Worm (Caenorhabditis elegans) whole organism, L4 larva: Measurements from ENCODE around the gene pqn-70.
"Not testable (repeated sequence)": the region's sequence is repeated elsewhere in the genome, so short reads cannot be mapped to it uniquely, and the experiment has no call there.

Experiments
- F10B5.3 ChIP-seq: sonication (generic microtip); optimal IDR thresholded peaks from 2 replicates; lab custom pipeline; 2016; ENCODE audit warnings: mild to moderate bottlenecking, missing genetic modification characterization, missing compliant biosample characterization
- F49E8.2 ChIP-seq: sonication (generic microtip); optimal IDR thresholded peaks from 2 replicates; lab custom pipeline; 2016; ENCODE audit warnings: missing compliant biosample characterization, mild to moderate bottlenecking, missing genetic modification characterization, borderline replicate concordance
- Y48G9A.11 ChIP-seq: fragments of 200-800 bp; sonication (Bioruptor generic); IDR thresholded peaks from 2 replicates; pipeline ENCODE4 v1.3.6; 2022; ENCODE audit warnings: missing genetic modification reagents, missing genetic modification characterization, missing compliant biosample characterization
- arid-1 ChIP-seq: fragments of 200-800 bp; sonication (Bioruptor generic); conservative IDR thresholded peaks from 2 replicates; pipeline ENCODE4 v1.3.6; 2022; ENCODE audit warnings: missing genetic modification reagents, missing genetic modification characterization, missing compliant biosample characterization
- ceh-44 ChIP-seq: fragments of 200-800 bp; sonication (Bioruptor generic); IDR thresholded peaks from 2 replicates; pipeline ENCODE4 v1.3.6; 2022; ENCODE audit warnings: missing genetic modification reagents, missing genetic modification characterization, missing compliant biosample characterization
- daf-16 ChIP-seq, 3 experiments: sonication (generic microtip); optimal IDR thresholded peaks; 2 replicates each; lab custom pipeline; 2016 to 2017; ENCODE audit warnings: missing genetic modification characterization in 3 of 3, missing genetic modification reagents in 3 of 3, mild to moderate bottlenecking in 2 of 3, missing compliant biosample characterization in 2 of 3, missing biosample characterization in 1 of 3, moderate library complexity in 1 of 3
- dmd-6 ChIP-seq: fragments of 200-800 bp; sonication (Bioruptor generic); IDR thresholded peaks from 2 replicates; pipeline ENCODE4 v1.3.6; 2022; ENCODE audit warnings: missing genetic modification reagents, missing genetic modification characterization, missing compliant biosample characterization
- duxl-1 ChIP-seq: sonication (generic microtip); optimal IDR thresholded peaks from 2 replicates; lab custom pipeline; 2016; ENCODE audit warnings: mild to moderate bottlenecking, missing genetic modification characterization, moderate library complexity, missing compliant biosample characterization; ENCODE audit not compliant: poor library complexity
- dve-1 ChIP-seq: sonication (generic microtip); optimal IDR thresholded peaks from 2 replicates; lab custom pipeline; 2017; ENCODE audit warnings: antibody characterized with exemption, mild to moderate bottlenecking, missing genetic modification characterization, missing compliant biosample characterization; ENCODE audit not compliant: insufficient read depth
- hlh-11 ChIP-seq: fragments of 200-800 bp; sonication (Bioruptor generic); optimal IDR thresholded peaks from 2 replicates; lab custom pipeline; 2018; ENCODE audit warnings: mild to moderate bottlenecking, missing genetic modification characterization, missing compliant biosample characterization
- hlh-30 ChIP-seq: sonication (generic microtip); optimal IDR thresholded peaks from 2 replicates; lab custom pipeline; 2017; ENCODE audit warnings: antibody characterized with exemption, mild to moderate bottlenecking, missing genetic modification characterization, missing compliant biosample characterization; ENCODE audit not compliant: insufficient read depth
- lin-38 ChIP-seq: fragments of 200-800 bp; sonication (Bioruptor generic); IDR thresholded peaks from 2 replicates; pipeline ENCODE4 v1.3.6; 2022; ENCODE audit warnings: missing genetic modification reagents, missing genetic modification characterization, missing compliant biosample characterization
- madf-5 ChIP-seq, 2 experiments: fragments of 200-800 bp; sonication (Bioruptor generic); IDR thresholded peaks; 2 replicates each; pipeline ENCODE4 v1.3.6; 2022; ENCODE audit warnings: missing compliant biosample characterization in 2 of 2, missing genetic modification characterization in 2 of 2
- mep-1 ChIP-seq: fragments of 150-350 bp; sonication (generic microtip); optimal IDR thresholded peaks from 3 replicates; lab custom pipeline; 2014; ENCODE audit warnings: missing biosample characterization, missing genetic modification characterization
- mes-2 ChIP-seq: sonication (generic microtip); optimal IDR thresholded peaks from 2 replicates; lab custom pipeline; 2016; ENCODE audit warnings: missing genotype, mild to moderate bottlenecking, missing genetic modification characterization, missing compliant biosample characterization; ENCODE audit not compliant: poor library complexity, severe bottlenecking
- mxl-2 ChIP-seq: fragments of 200-800 bp; sonication (Bioruptor generic); conservative IDR thresholded peaks from 2 replicates; pipeline ENCODE4 v1.3.6; 2022; ENCODE audit warnings: missing genetic modification reagents, missing genetic modification characterization, missing compliant biosample characterization
- mxl-3 ChIP-seq: fragments of 200-800 bp; sonication (Bioruptor generic); optimal IDR thresholded peaks from 2 replicates; lab custom pipeline; 2018; ENCODE audit warnings: mild to moderate bottlenecking, missing genetic modification characterization, missing compliant biosample characterization
- nhr-102 ChIP-seq: sonication (generic microtip); optimal IDR thresholded peaks from 2 replicates; lab custom pipeline; 2016; ENCODE audit warnings: mild to moderate bottlenecking, missing genetic modification characterization, moderate library complexity, missing compliant biosample characterization
- nhr-41 ChIP-seq: fragments of 200-800 bp; sonication (Bioruptor generic); IDR thresholded peaks from 2 replicates; pipeline ENCODE4 v1.3.6; 2022; ENCODE audit warnings: missing genetic modification reagents, missing genetic modification characterization, missing compliant biosample characterization
- nhr-48 ChIP-seq: sonication (generic microtip); optimal IDR thresholded peaks from 2 replicates; lab custom pipeline; 2016; ENCODE audit warnings: mild to moderate bottlenecking, missing genetic modification characterization, missing compliant biosample characterization
- pha-4 ChIP-seq, 2 experiments: fragments of 150-350 bp in 1 of 2; fragments of 200-800 bp in 1 of 2; sonication (Bioruptor generic) in 1 of 2; IDR thresholded peaks in 1 of 2; optimal IDR thresholded peaks in 1 of 2; 2 replicates each; pipeline versions ENCODE4 v1.3.6 to Lab custom; 2014 to 2022; ENCODE audit warnings: missing genetic modification characterization in 2 of 2, missing genetic modification reagents in 2 of 2, missing biosample characterization in 1 of 2, missing compliant biosample characterization in 1 of 2
- php-3 ChIP-seq: fragments of 200-800 bp; sonication (Bioruptor generic); IDR thresholded peaks from 2 replicates; pipeline ENCODE4 v1.3.6; 2022; ENCODE audit warnings: missing genetic modification reagents, missing genetic modification characterization, missing compliant biosample characterization
- pqm-1 ChIP-seq: sonication (generic microtip); optimal IDR thresholded peaks from 2 replicates; lab custom pipeline; 2017; ENCODE audit warnings: missing biosample characterization, missing genetic modification characterization
- rbr-2 ChIP-seq: sonication (generic microtip); optimal IDR thresholded peaks from 2 replicates; lab custom pipeline; 2016; ENCODE audit warnings: missing genotype, missing genetic modification characterization, missing compliant biosample characterization
- saeg-2 ChIP-seq: fragments of 200-800 bp; sonication (Bioruptor generic); IDR thresholded peaks from 2 replicates; pipeline ENCODE4 v1.3.6; 2022; ENCODE audit warnings: missing genetic modification reagents, missing genetic modification characterization, missing compliant biosample characterization
- snpc-1.2 ChIP-seq: fragments of 200-800 bp; sonication (Bioruptor generic); IDR thresholded peaks from 2 replicates; pipeline ENCODE4 v1.3.6; 2022; ENCODE audit warnings: missing genetic modification reagents, missing genetic modification characterization, missing compliant biosample characterization
- snpc-4 ChIP-seq: fragments of 150-350 bp; optimal IDR thresholded peaks from 2 replicates; lab custom pipeline; 2014; ENCODE audit warnings: missing biosample characterization, missing genetic modification characterization
- spr-1 ChIP-seq: sonication (generic microtip); optimal IDR thresholded peaks from 2 replicates; lab custom pipeline; 2016; ENCODE audit warnings: mild to moderate bottlenecking, missing genetic modification characterization, missing compliant biosample characterization
- tra-1 ChIP-seq: fragments of 200-800 bp; sonication (Bioruptor generic); IDR thresholded peaks from 2 replicates; pipeline ENCODE4 v1.3.6; 2022; ENCODE audit warnings: missing genetic modification reagents, missing genetic modification characterization, missing compliant biosample characterization
- unc-130 ChIP-seq: sonication (generic microtip); optimal IDR thresholded peaks from 2 replicates; lab custom pipeline; 2016; ENCODE audit warnings: missing genetic modification reagents, missing genetic modification characterization, missing compliant biosample characterization
- zip-2 ChIP-seq: fragments of 150-350 bp; optimal IDR thresholded peaks from 2 replicates; lab custom pipeline; 2014; ENCODE audit warnings: missing biosample characterization, missing genetic modification characterization

pqn-70 gene

ce11 chrV:11176693-11177304, 51.7 kb downstream of the pqn-70 start:
- TF ChIP-seq lin-38 (peak; percentile 72), nhr-102 (peak; percentile 76), php-3 (GFP tag; lab: Robert Waterston, UW) (peak; percentile 60), pqm-1 (peak; percentile 3), dmd-6 (peak; percentile 83), mep-1 (peak; percentile 50), F10B5.3 (peak; percentile 35), hlh-11 (tag; lab: Kevin White, UChicago) (peak; percentile 81), tra-1 (GFP tag; lab: Robert Waterston, UW) (0 out of 2 replicates have a peak, but pooled peaks have one; percentile 26), madf-5 (GFP tag; IDR thresholded peaks at IDR 0.05; lab: Robert Waterston, UW) (0 out of 4 replicates have a peak, but pooled peaks of 1 of the 2 experiments have one; percentile 30), nhr-41 (GFP tag; lab: Robert Waterston, UW) (0 out of 2 replicates have a peak, but pooled peaks have one; percentile 7), pha-4 (GFP tag; IDR thresholded peaks at IDR 0.05; lab: Robert Waterston, UW) (peak; percentile 69), snpc-4 (tag; lab: Kevin White, UChicago) (peak; percentile 85), Y48G9A.11 (GFP tag; lab: Robert Waterston, UW) (peak; percentile 60), rbr-2 (peak; percentile 27), spr-1 (peak; percentile 48), mes-2 (tag; lab: Kevin White, UChicago) (peak; percentile 77), unc-130 (GFP tag; lab: Kevin White, UChicago) (peak; percentile 19), daf-16 (GFP tag; optimal IDR thresholded peaks at IDR 0.05; lab: Kevin White, UChicago) (peak; percentile 30 to 33), daf-16 (tag; optimal IDR thresholded peaks at IDR 0.05; lab: Kevin White, UChicago) (peak; percentile 62), snpc-1.2 (peak; percentile 92), saeg-2 (GFP tag; lab: Robert Waterston, UW) (0 out of 2 replicates have a peak, but pooled peaks have one; percentile 37), mxl-3 (GFP tag; lab: Kevin White, UChicago) (peak; percentile 63), dve-1 (tag; lab: Kevin White, UChicago) (peak; percentile 70), ceh-44 (GFP tag; lab: Robert Waterston, UW) (peak; percentile 81), zip-2 (tag; lab: Kevin White, UChicago) (peak; percentile 26), nhr-48 (peak; percentile 58), F49E8.2 (tag; lab: Kevin White, UChicago) (peak; percentile 84), hlh-30 (tag; lab: Kevin White, UChicago) (peak; percentile 46), mxl-2 (GFP tag; lab: Robert Waterston, UW) (0 out of 2 replicates have a peak, but pooled peaks have one; percentile 20), duxl-1 (tag; lab: Kevin White, UChicago) (peak; percentile 70), arid-1 (GFP tag; lab: Robert Waterston, UW) (peak; percentile 85)
- TF ChIP-seq pha-4 (tag; optimal IDR thresholded peaks at IDR 0.05; lab: Kevin White, UChicago), result not testable (repeated sequence)
